ENCODE assay signal across 2 fruit fly cellular contexts in the genomic region with DNA sequence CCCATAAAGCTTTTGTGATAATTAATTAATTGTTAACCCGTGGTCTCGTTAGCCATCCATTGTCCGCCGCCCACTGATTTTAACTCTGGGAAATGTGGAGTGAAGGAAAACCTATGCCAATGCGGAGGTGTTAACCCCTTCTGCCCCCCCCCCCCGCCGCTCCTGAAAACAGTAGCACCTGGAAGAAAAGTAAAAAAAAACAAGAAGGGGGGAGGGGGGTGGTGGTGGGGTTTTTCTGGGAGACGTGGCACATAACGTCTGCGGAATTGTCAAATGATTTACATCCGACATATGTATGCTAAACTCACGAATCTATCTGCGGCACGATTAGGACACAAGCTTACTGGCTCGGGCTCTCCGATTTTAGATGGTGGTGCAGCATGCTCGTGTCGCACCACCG.
TF ChIP-seq lines count a peak whose summit lies in the region.

No protein-coding gene starts in this region.

- no peak for TF ChIP-seq CTCF in whole organism, embryonic (GFP tag; optimal IDR thresholded peaks at IDR 0.05; lab: Kevin White, UChicago)

TF ChIP-seq in whole organism, embryonic, 481 proteins besides CTCF, POLR2A, EP300 and RAD21:
- TF ChIP-seq ham (GFP tag; IDR thresholded peaks at IDR 0.05; lab: Robert Waterston, UW) = no peak
- 0 out of 2 replicates have a peak, but pooled peaks have one; percentile 10 for TF ChIP-seq crol (GFP tag; IDR thresholded peaks at IDR 0.05; lab: Robert Waterston, UW)
- peak; percentile 77 for TF ChIP-seq Hr39 (optimal IDR thresholded peaks at IDR 0.05; lab: Kevin White, UChicago)
- TF ChIP-seq CG6689 (GFP tag; IDR thresholded peaks at IDR 0.05; lab: Robert Waterston, UW) = no peak

TF ChIP-seq in whole organism, wandering third instar larva, 38 proteins besides CTCF, POLR2A, EP300 and RAD21:
- TF ChIP-seq Dif (GFP tag; optimal IDR thresholded peaks at IDR 0.05; lab: Kevin White, UChicago; ENCODE audit: partially characterized antibody) (no peak), Dfd (GFP tag; optimal IDR thresholded peaks at IDR 0.05; lab: Kevin White, UChicago) (peak; percentile 81)

Comparison
In these comparisons a context has a peak if more than half of its experiments do, and no peak if none do; other contexts are left out.
1. Of the 10 proteins assayed by ChIP-seq in both whole organism, embryonic and whole organism, wandering third instar larva: peak only in whole organism, embryonic: none; only in whole organism, wandering third instar larva: Dfd; in both: none; in neither: 9.